Worm (Caenorhabditis elegans): Measurements from ENCODE around the gene hpr-17.
A peak's percentile ranks its signal among the peaks of the same experiment; 100 is the strongest.

Gene hpr-17

ce11 chrII:13187188-13187587 is 30.3 kb upstream of the hpr-17 start, which contains the start of gene mecr-1 (continued):
- TF ChIP-seq unc-130 (tag; optimal IDR thresholded peaks at IDR 0.05), result no peak
- no peak for TF ChIP-seq lin-14 (GFP tag; optimal IDR thresholded peaks at IDR 0.05)
- TF ChIP-seq ceh-8 (GFP tag; optimal IDR thresholded peaks at IDR 0.05), result no peak
- TF ChIP-seq dsc-1 (tag; optimal IDR thresholded peaks at IDR 0.05), result no peak

DNA sequence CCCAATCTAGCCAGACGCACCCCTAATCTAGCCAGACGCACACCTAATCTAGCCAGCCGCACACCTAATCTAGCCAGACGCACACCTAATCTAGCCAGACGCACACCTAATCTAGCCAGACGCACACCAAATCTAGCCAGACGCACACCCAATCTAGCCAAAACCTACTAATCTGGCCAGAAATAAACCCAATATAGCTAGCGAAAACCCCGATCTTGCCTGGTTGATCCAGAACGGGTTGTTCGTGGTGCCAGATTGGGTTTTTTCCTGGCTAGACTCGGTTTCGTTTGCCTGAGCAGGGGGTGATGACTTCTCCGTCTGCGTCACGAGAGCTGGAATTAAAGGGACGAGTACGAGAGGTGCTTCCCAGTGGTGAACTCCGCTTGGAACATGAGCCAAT is 27.3 kb upstream of the hpr-17 start, which contains the start of gene W09H1.3:
Gene W09H1.3, plus strand, starts transcription at position 301 of the 400 bp plus-strand sequence.
- TF ChIP-seq ces-1 (GFP tag; optimal IDR thresholded peaks at IDR 0.05), result no peak
- no peak for TF ChIP-seq nhr-90 (tag; optimal IDR thresholded peaks at IDR 0.05; ENCODE audit: poor library complexity)
- TF ChIP-seq nhr-47 (tag; optimal IDR thresholded peaks at IDR 0.05), result no peak
- no peak for TF ChIP-seq zag-1 (tag; optimal IDR thresholded peaks at IDR 0.05)
- no peak for TF ChIP-seq xbp-1 (tag; optimal IDR thresholded peaks at IDR 0.05)
- TF ChIP-seq C34B4.2 (tag; optimal IDR thresholded peaks at IDR 0.05), result no peak
- TF ChIP-seq nhr-84 (tag; optimal IDR thresholded peaks at IDR 0.05), result no peak
- no peak for TF ChIP-seq C04F5.9 (tag; optimal IDR thresholded peaks at IDR 0.05)
- no peak for TF ChIP-seq grh-1 (GFP tag; IDR thresholded peaks at IDR 0.05)
- TF ChIP-seq isw-1 (GFP tag; IDR thresholded peaks at IDR 0.05), result no peak
- no peak for TF ChIP-seq nhr-28 (tag; optimal IDR thresholded peaks at IDR 0.05)
- no peak for TF ChIP-seq mdl-1 (tag; optimal IDR thresholded peaks at IDR 0.05)
- TF ChIP-seq lir-3 (tag; optimal IDR thresholded peaks at IDR 0.05; ENCODE audit: poor library complexity), result no peak
- no peak for TF ChIP-seq nhr-85 (tag)

DNA sequence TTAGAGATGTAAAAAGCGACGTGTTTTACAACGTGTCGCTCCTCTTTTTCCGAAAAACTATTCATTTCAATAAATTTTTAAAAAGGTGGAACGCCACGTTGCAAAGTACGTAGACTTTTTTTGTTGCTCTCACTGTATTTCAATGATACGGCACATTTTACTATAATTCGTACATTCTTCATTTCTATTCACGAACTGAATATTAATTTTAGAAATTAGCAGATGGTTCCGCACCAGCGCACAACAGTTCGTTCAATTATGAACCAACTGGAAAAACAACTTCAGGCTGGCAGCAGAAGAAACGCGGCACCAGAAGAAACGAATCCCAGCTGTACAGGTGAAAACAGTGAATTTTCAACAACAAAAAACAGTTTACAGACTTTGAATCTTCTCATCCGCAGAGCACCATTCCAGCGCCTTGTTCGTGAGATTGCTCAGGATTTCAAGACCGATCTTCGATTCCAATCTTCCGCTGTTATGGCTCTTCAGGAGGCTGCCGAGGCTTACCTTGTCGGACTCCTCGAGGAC is 26.4 kb upstream of the hpr-17 start, which contains the start of the genes W09H1.4 and his-73:
Gene W09H1.4, plus strand, starts transcription at position 301 of the 528 bp plus-strand sequence.
Gene his-73, plus strand, starts transcription at position 478 of the 528 bp plus-strand sequence.
- TF ChIP-seq mep-1 (tag; optimal IDR thresholded peaks at IDR 0.05), result no peak
- TF ChIP-seq snpc-4 (tag; optimal IDR thresholded peaks at IDR 0.05), result no peak
- no peak for TF ChIP-seq nhr-237 (tag; optimal IDR thresholded peaks at IDR 0.05)
- no peak for TF ChIP-seq lin-15B (tag; optimal IDR thresholded peaks at IDR 0.05)
- no peak for TF ChIP-seq unc-30 (tag; optimal IDR thresholded peaks at IDR 0.05)

ce11 chrII:13181465-13181864 is 24.6 kb upstream of the hpr-17 start, which contains the start of gene W09H1.1:
Gene W09H1.1 (minus strand): TSS chrII:13181565.
- peak; percentile 25 for TF ChIP-seq fkh-8 (tag; optimal IDR thresholded peaks at IDR 0.05)
- TF ChIP-seq egl-13 (tag; optimal IDR thresholded peaks at IDR 0.05), result no peak
- no peak for TF ChIP-seq nhr-12 (tag; optimal IDR thresholded peaks at IDR 0.05)
- TF ChIP-seq lin-13 (GFP tag; optimal IDR thresholded peaks at IDR 0.05), result no peak

DNA sequence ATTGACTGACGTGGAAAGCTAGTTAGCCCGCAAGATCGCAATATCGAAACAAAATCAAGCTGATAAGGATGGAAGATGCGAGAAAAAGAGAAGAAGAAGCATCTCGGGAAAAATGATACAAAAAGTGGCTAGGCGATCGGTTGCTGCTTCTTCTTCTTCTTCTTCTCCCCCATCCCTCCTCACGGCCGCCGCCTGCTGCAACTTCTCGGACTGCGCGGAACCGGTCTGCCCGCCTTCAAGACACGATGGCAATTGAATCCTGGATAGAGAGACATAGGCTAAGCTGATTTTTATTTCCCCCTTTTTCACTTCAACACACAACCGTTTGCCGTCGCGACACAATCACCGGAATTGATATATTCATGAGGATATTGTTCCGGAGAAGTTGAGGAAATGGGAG is 17.6 kb upstream of the hpr-17 start:
- TF ChIP-seq blmp-1 (tag; optimal IDR thresholded peaks at IDR 0.05), result peak; percentile 25
- TF ChIP-seq nhr-20 (tag; optimal IDR thresholded peaks at IDR 0.05), result no peak

DNA sequence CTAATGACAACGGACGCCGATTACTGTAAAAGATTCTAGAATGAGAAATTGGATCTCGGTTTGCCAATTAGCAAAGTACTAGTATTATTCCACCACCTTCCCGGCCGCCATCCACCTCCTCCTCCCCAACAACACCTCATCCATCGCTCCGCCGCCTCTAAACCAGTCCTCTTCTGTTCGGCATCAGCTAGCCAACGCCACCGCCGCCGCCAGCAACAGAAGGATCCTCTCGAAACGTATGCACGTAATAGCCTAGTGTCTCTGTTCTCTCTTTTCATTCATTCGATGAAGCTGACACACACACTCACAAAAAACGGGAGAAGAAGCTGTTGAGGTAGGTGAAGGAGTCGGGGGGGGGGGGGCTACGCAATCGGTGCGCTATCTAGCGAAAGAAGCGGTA is 13.8 kb upstream of the hpr-17 start:
- TF ChIP-seq blmp-1 (tag; optimal IDR thresholded peaks at IDR 0.05) (peak; percentile 10), skn-1 (tag; optimal IDR thresholded peaks at IDR 0.05) (no peak), xbp-1 (tag; optimal IDR thresholded peaks at IDR 0.05) (no peak)

- TF ChIP-seq F16B12.6 (tag; optimal IDR thresholded peaks at IDR 0.05) (no peak), blmp-1 (tag; optimal IDR thresholded peaks at IDR 0.05) (peak; percentile 98), efl-1 (optimal IDR thresholded peaks at IDR 0.05) (no peak), efl-1 (GFP tag; optimal IDR thresholded peaks at IDR 0.05 in 1 of 2) (peak in 1 of 2 experiments; percentile 71)
Observed at ce11 chrII:13167493-13167892, 10.6 kb upstream of the hpr-17 start.
